Fruit fly (Drosophila melanogaster) whole organism, prepupa: ENCODE data around the gene CG1662.
A peak's percentile ranks its signal among the peaks of the same experiment; 100 is the strongest.

Experiments used
- Blimp-1 ChIP-seq: fragments of 200-800 bp; sonication (Bioruptor generic); optimal IDR thresholded peaks from 3 replicates; lab custom pipeline; 2017; ENCODE audit warnings: missing biosample characterization, missing genetic modification characterization, mild to moderate bottlenecking, moderate library complexity, missing genetic modification reagents
- CG10631 ChIP-seq: fragments of 200-800 bp; sonication (Bioruptor generic); optimal IDR thresholded peaks from 2 replicates; lab custom pipeline; 2016; ENCODE audit warnings: missing biosample characterization, missing genetic modification characterization
- CG11294 ChIP-seq: fragments of 200-800 bp; sonication (Bioruptor generic); IDR thresholded peaks from 2 replicates; pipeline ENCODE4 v1.3.6; 2022; ENCODE audit warnings: missing biosample characterization, missing genetic modification characterization
- CG11762 ChIP-seq: fragments of 200-800 bp; sonication (Bioruptor generic); optimal IDR thresholded peaks from 3 replicates; lab custom pipeline; 2016; ENCODE audit warnings: missing biosample characterization, missing genetic modification characterization; ENCODE audit not compliant: insufficient read depth
- CG1621 ChIP-seq: fragments of 200-800 bp; sonication (Bioruptor generic); optimal IDR thresholded peaks from 3 replicates; lab custom pipeline; 2018; ENCODE audit warnings: missing biosample characterization, mild to moderate bottlenecking, missing genetic modification characterization
- CG16779 ChIP-seq: fragments of 200-800 bp; sonication (Bioruptor generic); optimal IDR thresholded peaks from 3 replicates; lab custom pipeline; 2017; ENCODE audit warnings: missing biosample characterization, mild to moderate bottlenecking, missing genetic modification characterization
- CG31627 ChIP-seq: fragments of 200-800 bp; sonication (Bioruptor generic); optimal IDR thresholded peaks from 3 replicates; lab custom pipeline; 2016; ENCODE audit warnings: missing biosample characterization, missing genetic modification characterization
- CG32006 ChIP-seq: fragments of 200-800 bp; sonication (Bioruptor generic); optimal IDR thresholded peaks from 3 replicates; lab custom pipeline; 2017; ENCODE audit warnings: missing biosample characterization, mild to moderate bottlenecking, missing genetic modification characterization
- CG34406 ChIP-seq: fragments of 200-800 bp; sonication (Bioruptor generic); optimal IDR thresholded peaks from 3 replicates; lab custom pipeline; 2016; ENCODE audit warnings: missing biosample characterization, missing genetic modification characterization
- CG3919 ChIP-seq: fragments of 200-800 bp; sonication (Bioruptor generic); optimal IDR thresholded peaks from 3 replicates; lab custom pipeline; 2016; ENCODE audit warnings: missing biosample characterization, missing genetic modification characterization
- CG6276 ChIP-seq: fragments of 200-800 bp; sonication (Bioruptor generic); optimal IDR thresholded peaks from 2 replicates; lab custom pipeline; 2017; ENCODE audit warnings: missing biosample characterization, mild to moderate bottlenecking, missing genetic modification characterization
- CG6808 ChIP-seq: fragments of 200-800 bp; sonication (Bioruptor generic); optimal IDR thresholded peaks from 3 replicates; lab custom pipeline; 2017; ENCODE audit warnings: missing biosample characterization, missing genetic modification characterization, mild to moderate bottlenecking, moderate library complexity, missing genetic modification reagents
- CG7368 ChIP-seq: fragments of 200-800 bp; sonication (Bioruptor generic); optimal IDR thresholded peaks from 3 replicates; lab custom pipeline; 2016; ENCODE audit warnings: missing biosample characterization, missing genetic modification characterization
- CG8119 ChIP-seq: fragments of 200-800 bp; sonication (Bioruptor generic); IDR thresholded peaks from 3 replicates; pipeline ENCODE4 v1.3.6; 2022; ENCODE audit warnings: missing biosample characterization, missing genetic modification characterization
- CG8319 ChIP-seq: fragments of 200-800 bp; sonication (Bioruptor generic); optimal IDR thresholded peaks from 3 replicates; lab custom pipeline; 2016; ENCODE audit warnings: missing biosample characterization, missing genetic modification characterization
- CG8632 ChIP-seq: fragments of 200-800 bp; sonication (Bioruptor generic); optimal IDR thresholded peaks from 3 replicates; lab custom pipeline; 2016; ENCODE audit warnings: missing biosample characterization, missing genetic modification characterization
- CG9139 ChIP-seq: fragments of 200-800 bp; sonication (Bioruptor generic); optimal IDR thresholded peaks from 3 replicates; lab custom pipeline; 2017; ENCODE audit warnings: missing biosample characterization, mild to moderate bottlenecking, missing genetic modification characterization
- Eip75B ChIP-seq: fragments of 200-800 bp; sonication (Bioruptor generic); optimal IDR thresholded peaks from 3 replicates; lab custom pipeline; 2016; ENCODE audit warnings: missing biosample characterization, missing genetic modification characterization
- Eip78C ChIP-seq: fragments of 200-800 bp; sonication (Bioruptor generic); peaks from one replicate; lab custom pipeline; 2016; ENCODE audit warnings: missing biosample characterization, missing genetic modification characterization
- Eip93F ChIP-seq: fragments of 200-800 bp; sonication (Bioruptor generic); optimal IDR thresholded peaks from 2 replicates; lab custom pipeline; 2016; ENCODE audit warnings: missing biosample characterization, mild to moderate bottlenecking, missing genetic modification characterization
- Ets21C ChIP-seq: fragments of 200-800 bp; sonication (Bioruptor generic); optimal IDR thresholded peaks from 3 replicates; lab custom pipeline; 2016; ENCODE audit warnings: missing biosample characterization, missing genetic modification characterization
- Ets96B ChIP-seq: fragments of 200-800 bp; optimal IDR thresholded peaks from 2 replicates; lab custom pipeline; 2019; ENCODE audit warnings: missing biosample characterization, mild to moderate bottlenecking, missing genetic modification characterization, moderate library complexity
- Gug ChIP-seq: fragments of 200-800 bp; sonication (Bioruptor generic); IDR thresholded peaks from 2 replicates; pipeline ENCODE4 v1.3.6; 2022; ENCODE audit warnings: missing biosample characterization, missing genetic modification characterization
- Hr38 ChIP-seq: sonication (Bioruptor generic); optimal IDR thresholded peaks from 2 replicates; lab custom pipeline; 2016; ENCODE audit warnings: missing biosample characterization, missing genetic modification characterization
- Hr39 ChIP-seq: fragments of 200-800 bp; sonication (Bioruptor generic); optimal IDR thresholded peaks from 2 replicates; lab custom pipeline; 2016; ENCODE audit warnings: missing biosample characterization, missing genetic modification characterization
- Hr4 ChIP-seq: fragments of 200-800 bp; sonication (Bioruptor generic); optimal IDR thresholded peaks from 3 replicates; lab custom pipeline; 2016; ENCODE audit warnings: missing biosample characterization, missing genetic modification characterization
- OdsH ChIP-seq: fragments of 200-800 bp; sonication (Bioruptor generic); optimal IDR thresholded peaks from 3 replicates; lab custom pipeline; 2016; ENCODE audit warnings: missing biosample characterization, missing genetic modification characterization
- Smox ChIP-seq: fragments of 200-800 bp; sonication (Bioruptor generic); optimal IDR thresholded peaks from 3 replicates; lab custom pipeline; 2016; ENCODE audit warnings: missing biosample characterization, missing genetic modification characterization
- Sox102F ChIP-seq: fragments of 200-800 bp; sonication (Bioruptor generic); optimal IDR thresholded peaks from 2 replicates; lab custom pipeline; 2016; ENCODE audit warnings: missing biosample characterization, mild to moderate bottlenecking, missing genetic modification characterization
- Sox15 ChIP-seq: fragments of 200-800 bp; sonication (Bioruptor generic); optimal IDR thresholded peaks from 3 replicates; lab custom pipeline; 2016; ENCODE audit warnings: missing biosample characterization, missing genetic modification characterization
- achi ChIP-seq: fragments of 200-800 bp; sonication (Bioruptor generic); optimal IDR thresholded peaks from 3 replicates; lab custom pipeline; 2016; ENCODE audit warnings: missing biosample characterization, missing genetic modification characterization
- cyc ChIP-seq: fragments of 200-800 bp; sonication (Bioruptor generic); optimal IDR thresholded peaks from 3 replicates; lab custom pipeline; 2016; ENCODE audit warnings: missing biosample characterization, missing genetic modification characterization
- dac ChIP-seq: fragments of 200-800 bp; sonication (Bioruptor generic); optimal IDR thresholded peaks from 2 replicates; lab custom pipeline; 2017; ENCODE audit warnings: missing biosample characterization, mild to moderate bottlenecking, missing genetic modification characterization
- dsx ChIP-seq: fragments of 200-800 bp; optimal IDR thresholded peaks from 3 replicates; lab custom pipeline; 2019; ENCODE audit warnings: missing biosample characterization, mild to moderate bottlenecking, missing genetic modification characterization, moderate library complexity; ENCODE audit not compliant: poor library complexity, severe bottlenecking
- eg ChIP-seq: fragments of 200-800 bp; sonication (Bioruptor generic); IDR thresholded peaks from 3 replicates; pipeline ENCODE4 v1.3.6; 2022; ENCODE audit warnings: missing biosample characterization, missing genetic modification characterization
- esn ChIP-seq: fragments of 200-800 bp; sonication (Bioruptor generic); optimal IDR thresholded peaks from 2 replicates; lab custom pipeline; 2016; ENCODE audit warnings: missing biosample characterization, mild to moderate bottlenecking, missing genetic modification characterization, moderate library complexity
- fd85E ChIP-seq: fragments of 200-800 bp; sonication (Bioruptor generic); optimal IDR thresholded peaks from 3 replicates; lab custom pipeline; 2016; ENCODE audit warnings: missing biosample characterization, missing genetic modification characterization
- fkh ChIP-seq: fragments of 200-800 bp; sonication (Bioruptor generic); optimal IDR thresholded peaks from 3 replicates; lab custom pipeline; 2017; ENCODE audit warnings: missing biosample characterization, mild to moderate bottlenecking, missing genetic modification characterization, moderate library complexity
- net ChIP-seq: fragments of 200-800 bp; sonication (Bioruptor generic); optimal IDR thresholded peaks from 3 replicates; lab custom pipeline; 2016; ENCODE audit warnings: missing biosample characterization, missing genetic modification characterization
- pdm3 ChIP-seq: fragments of 200-800 bp; sonication (Bioruptor generic); optimal IDR thresholded peaks from 3 replicates; lab custom pipeline; 2016; ENCODE audit warnings: missing biosample characterization, missing genetic modification characterization
- salr ChIP-seq, 2 experiments: fragments of 200-800 bp; sonication (Bioruptor generic); optimal IDR thresholded peaks; 3 replicates each; lab custom pipeline; 2016 to 2018; ENCODE audit warnings: missing biosample characterization in 2 of 2, missing genetic modification characterization in 2 of 2, mild to moderate bottlenecking in 1 of 2
- spab ChIP-seq: fragments of 200-800 bp; sonication (Bioruptor generic); optimal IDR thresholded peaks from 2 replicates; lab custom pipeline; 2017; ENCODE audit warnings: missing biosample characterization, mild to moderate bottlenecking, missing genetic modification characterization, missing genetic modification reagents
- ss ChIP-seq, 2 experiments: fragments of 200-800 bp; sonication (Bioruptor generic); optimal IDR thresholded peaks; 2 replicates in 1 of 2; 3 replicates in 1 of 2; lab custom pipeline; 2017 to 2018; ENCODE audit warnings: mild to moderate bottlenecking in 2 of 2, missing biosample characterization in 2 of 2, missing genetic modification characterization in 2 of 2, moderate library complexity in 1 of 2
- svp ChIP-seq: fragments of 200-800 bp; sonication (Bioruptor generic); peaks from one replicate; lab custom pipeline; 2016; ENCODE audit warnings: missing biosample characterization, missing genetic modification characterization

CG1662 gene

DNA sequence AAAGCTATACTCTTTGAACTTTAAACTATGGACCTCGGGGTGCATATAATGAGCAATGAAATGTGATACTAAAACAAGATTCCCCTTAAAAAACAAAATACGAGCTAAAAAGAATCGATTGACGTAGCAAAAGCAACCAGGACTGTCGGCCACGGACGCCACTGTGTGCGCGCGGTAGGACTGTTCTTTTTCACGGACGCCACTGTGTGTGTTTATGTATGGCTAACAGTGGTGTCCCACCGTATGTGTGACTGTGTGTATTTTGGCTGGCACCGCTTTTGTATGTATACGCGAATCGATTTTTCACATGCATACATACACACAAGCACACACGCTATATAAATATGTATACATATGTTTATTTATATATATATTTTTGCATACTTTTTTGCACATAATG, 3.6 kb upstream of the CG1662 start (continued):
- TF ChIP-seq CG32006 (GFP tag; lab: Kevin White, UChicago) (peak; percentile 39), CG31627 (GFP tag; lab: Kevin White, UChicago) (peak; percentile 71), CG16779 (tag; lab: Kevin White, UChicago) (no peak), spab (no peak), CG8632 (peak; percentile 42), Sox15 (GFP tag; lab: Kevin White, UChicago) (no peak), Eip93F (no peak), pdm3 (GFP tag; lab: Kevin White, UChicago) (peak; percentile 73), salr (GFP tag; optimal IDR thresholded peaks at IDR 0.05; lab: Kevin White, UChicago) (peak; percentile 16 to 26), Hr4 (GFP tag; lab: Kevin White, UChicago) (peak; percentile 51), CG11294 (no peak), Hr39 (GFP tag; lab: Kevin White, UChicago) (peak; percentile 73), svp (GFP tag; lab: Kevin White, UChicago) (peak; percentile 83), CG11762 (peak; percentile 2), eg (GFP tag; lab: Robert Waterston, UW) (peak; percentile 63; the same call in 2 of the 3 replicates), dac (GFP tag; lab: Kevin White, UChicago) (peak; percentile 33), fd85E (GFP tag; lab: Kevin White, UChicago) (no peak), cyc (GFP tag; lab: Kevin White, UChicago) (peak; percentile 71)

dm6 chrX:13384177-13384576, 3.2 kb upstream of the CG1662 start:
- no peak for TF ChIP-seq CG6808 (GFP tag; lab: Kevin White, UChicago)
- TF ChIP-seq achi (GFP tag; lab: Kevin White, UChicago) = no peak
- no peak for TF ChIP-seq Eip93F
- TF ChIP-seq CG1621 (tag; lab: Kevin White, UChicago) = no peak
- TF ChIP-seq Eip75B (GFP tag; lab: Kevin White, UChicago) = no peak
- no peak for TF ChIP-seq CG9139 (GFP tag; lab: Kevin White, UChicago)
- TF ChIP-seq OdsH (GFP tag; lab: Kevin White, UChicago) = no peak
- no peak for TF ChIP-seq Sox102F (GFP tag; lab: Kevin White, UChicago)
- TF ChIP-seq pdm3 (GFP tag; lab: Kevin White, UChicago) = no peak
- TF ChIP-seq fkh (GFP tag; lab: Kevin White, UChicago) = no peak
- no peak for TF ChIP-seq Eip78C (GFP tag; lab: Kevin White, UChicago)
- no peak for TF ChIP-seq Smox
- TF ChIP-seq fd85E (GFP tag; lab: Kevin White, UChicago) = no peak
- no peak for TF ChIP-seq ss (GFP tag; optimal IDR thresholded peaks at IDR 0.05; lab: Kevin White, UChicago)
- TF ChIP-seq Ets96B (tag; lab: Kevin White, UChicago) = no peak
- no peak for TF ChIP-seq CG6276
- no peak for TF ChIP-seq eg (GFP tag; lab: Robert Waterston, UW)
- TF ChIP-seq dsx (GFP tag; lab: Kevin White, UChicago) = no peak
- no peak for TF ChIP-seq CG32006 (GFP tag; lab: Kevin White, UChicago)
- no peak for TF ChIP-seq CG11294

- TF ChIP-seq CG3919 (GFP tag; lab: Kevin White, UChicago) (peak; percentile 40), fd85E (GFP tag; lab: Kevin White, UChicago) (no peak), Blimp-1 (GFP tag; lab: Kevin White, UChicago) (no peak), CG10631 (GFP tag; lab: Kevin White, UChicago) (peak; percentile 64), spab (no peak), esn (peak; percentile 52), achi (GFP tag; lab: Kevin White, UChicago) (peak; percentile 43), Smox (peak; percentile 35), Hr38 (GFP tag; lab: Kevin White, UChicago) (no peak), Sox102F (GFP tag; lab: Kevin White, UChicago) (peak; percentile 31), Eip93F (peak; percentile 8), CG8319 (GFP tag; lab: Kevin White, UChicago) (no peak), svp (GFP tag; lab: Kevin White, UChicago) (peak; percentile 69), dac (GFP tag; lab: Kevin White, UChicago) (no peak), CG1621 (tag; lab: Kevin White, UChicago) (no peak), Ets21C (GFP tag; lab: Kevin White, UChicago) (peak; percentile 21), fkh (GFP tag; lab: Kevin White, UChicago) (peak; percentile 11), Sox15 (GFP tag; lab: Kevin White, UChicago) (no peak), CG8632 (peak; percentile 35), CG7368 (no peak), CG34406 (GFP tag; lab: Kevin White, UChicago) (peak; percentile 34), CG31627 (GFP tag; lab: Kevin White, UChicago) (no peak), CG8119 (no peak), net (GFP tag; lab: Kevin White, UChicago) (no peak), Gug (GFP tag; lab: Robert Waterston, UW) (no peak), salr (GFP tag; optimal IDR thresholded peaks at IDR 0.05; lab: Kevin White, UChicago) (peak in 1 of 2 experiments; percentile 27), eg (GFP tag; lab: Robert Waterston, UW) (no peak)
These were observed 2.6 kb upstream of the CG1662 start, which contains the start of the genes Rbp1-like and Tim9a for dm6 chrX:13384583-13385342. Rbp1-like (minus strand) TSS chrX:13384877. Tim9a (plus strand) TSS chrX:13385210.
